Fruit fly (Drosophila melanogaster) whole organism, embryonic: ENCODE data around the gene SecCl.

Source experiments
- Abd-B ChIP-seq: fragments of 200-800 bp; sonication (Bioruptor generic); optimal IDR thresholded peaks from 2 replicates; lab custom pipeline; 2018; ENCODE audit warnings: missing biosample characterization, mild to moderate bottlenecking, missing genetic modification characterization, moderate library complexity
- CG11247 ChIP-seq: fragments of 200-800 bp; sonication (Bioruptor generic); IDR thresholded peaks from 2 replicates; pipeline ENCODE4 v1.3.6; 2022; ENCODE audit warnings: missing biosample characterization, missing genetic modification characterization
- CG12071 ChIP-seq: fragments of 200-800 bp; sonication (Bioruptor generic); optimal IDR thresholded peaks from 3 replicates; lab custom pipeline; 2018; ENCODE audit warnings: missing biosample characterization, mild to moderate bottlenecking, missing genetic modification characterization
- CG14050 ChIP-seq: fragments of 200-800 bp; sonication (Bioruptor generic); IDR thresholded peaks from 3 replicates; pipeline ENCODE4 v1.3.6; 2022; ENCODE audit warnings: missing biosample characterization, missing genetic modification characterization
- CG1602 ChIP-seq: fragments of 200-800 bp; sonication (Bioruptor generic); optimal IDR thresholded peaks from 3 replicates; lab custom pipeline; 2016; ENCODE audit warnings: missing biosample characterization, missing genetic modification characterization
- CG16813 ChIP-seq: fragments of 200-800 bp; sonication (Bioruptor generic); IDR thresholded peaks from 3 replicates; pipeline ENCODE4 v1.3.6; 2022; ENCODE audit warnings: missing biosample characterization, missing genetic modification characterization; ENCODE audit not compliant: partially characterized antibody
- CG16863 ChIP-seq: fragments of 200-800 bp; sonication (Bioruptor generic); optimal IDR thresholded peaks from 3 replicates; lab custom pipeline; 2016; ENCODE audit warnings: missing biosample characterization, missing genetic modification characterization
- CG18599 ChIP-seq: fragments of 200-800 bp; sonication (Bioruptor generic); optimal IDR thresholded peaks from 3 replicates; lab custom pipeline; 2017; ENCODE audit warnings: missing biosample characterization, missing genetic modification characterization, mild to moderate bottlenecking, moderate library complexity, missing genetic modification reagents
- CG30431 ChIP-seq: fragments of 200-800 bp; sonication (Bioruptor generic); optimal IDR thresholded peaks from 2 replicates; lab custom pipeline; 2017; ENCODE audit warnings: missing biosample characterization, missing genetic modification characterization
- CG31224 ChIP-seq: fragments of 200-800 bp; sonication (Bioruptor generic); IDR thresholded peaks from 2 replicates; pipeline ENCODE4 v1.3.6; 2022; ENCODE audit warnings: missing biosample characterization, missing genetic modification characterization
- CG32767 ChIP-seq: fragments of 200-800 bp; sonication (Bioruptor generic); IDR thresholded peaks from 2 replicates; pipeline ENCODE4 v1.3.6; 2022; ENCODE audit warnings: missing biosample characterization, missing genetic modification characterization
- CG34376 ChIP-seq: fragments of 200-800 bp; sonication (Bioruptor generic); optimal IDR thresholded peaks from 2 replicates; lab custom pipeline; 2018; ENCODE audit warnings: missing biosample characterization, mild to moderate bottlenecking, missing genetic modification characterization
- CG3847 ChIP-seq: fragments of 200-800 bp; sonication (Bioruptor generic); IDR thresholded peaks from 2 replicates; pipeline ENCODE4 v1.3.6; 2022; ENCODE audit warnings: missing biosample characterization, missing genetic modification characterization
- CG6791 ChIP-seq: fragments of 200-800 bp; sonication (Bioruptor generic); IDR thresholded peaks from 3 replicates; pipeline ENCODE4 v1.3.6; 2022; ENCODE audit warnings: missing biosample characterization, missing genetic modification characterization; ENCODE audit not compliant: partially characterized antibody
- CG7963 ChIP-seq: fragments of 200-800 bp; sonication (Bioruptor generic); IDR thresholded peaks from 3 replicates; pipeline ENCODE4 v1.3.6; 2022; ENCODE audit warnings: missing biosample characterization, missing genetic modification characterization; ENCODE audit not compliant: partially characterized antibody
- CG7987 ChIP-seq: fragments of 200-800 bp; sonication (Bioruptor generic); optimal IDR thresholded peaks from 2 replicates; lab custom pipeline; 2018; ENCODE audit warnings: missing biosample characterization, mild to moderate bottlenecking, missing genetic modification characterization, moderate library complexity
- CkIIα-i1 ChIP-seq: fragments of 200-800 bp; sonication (Bioruptor generic); IDR thresholded peaks from 2 replicates; pipeline ENCODE4 v1.3.6; 2022; ENCODE audit warnings: missing biosample characterization, missing genetic modification characterization
- CrebB ChIP-seq: fragments of 200-800 bp; sonication (Bioruptor generic); optimal IDR thresholded peaks from 3 replicates; lab custom pipeline; 2018; ENCODE audit warnings: missing biosample characterization, mild to moderate bottlenecking, missing genetic modification characterization
- Dll ChIP-seq: fragments of 200-800 bp; sonication (Bioruptor generic); IDR thresholded peaks from 4 replicates; pipeline ENCODE4 v1.3.6; 2022; ENCODE audit warnings: missing biosample characterization, missing genetic modification characterization; ENCODE audit not compliant: partially characterized antibody
- Drgx ChIP-seq: fragments of 200-800 bp; sonication (Bioruptor generic); IDR thresholded peaks from 2 replicates; pipeline ENCODE4 v1.3.6; 2022; ENCODE audit warnings: missing biosample characterization, missing genetic modification characterization
- E2f2 ChIP-seq: fragments of 200-800 bp; sonication (Bioruptor generic); IDR thresholded peaks from 2 replicates; pipeline ENCODE4 v1.3.6; 2022; ENCODE audit warnings: missing biosample characterization, missing genetic modification characterization
- Hey ChIP-seq: fragments of 200-800 bp; sonication (Bioruptor generic); optimal IDR thresholded peaks from 3 replicates; lab custom pipeline; 2018; ENCODE audit warnings: missing biosample characterization, mild to moderate bottlenecking, missing genetic modification characterization
- Kr ChIP-seq: fragments of 200-800 bp; sonication (Bioruptor generic); optimal IDR thresholded peaks from 2 replicates; lab custom pipeline; 2017; ENCODE audit warnings: missing biosample characterization, mild to moderate bottlenecking, missing genetic modification characterization
- Sry-δ ChIP-seq: fragments of 200-800 bp; sonication (Bioruptor generic); optimal IDR thresholded peaks from 2 replicates; lab custom pipeline; 2016; ENCODE audit warnings: missing biosample characterization, missing genetic modification characterization
- Ssrp ChIP-seq: fragments of 200-800 bp; sonication (Bioruptor generic); optimal IDR thresholded peaks from 2 replicates; lab custom pipeline; 2018; ENCODE audit warnings: missing biosample characterization, mild to moderate bottlenecking, missing genetic modification characterization, moderate library complexity
- Xrp1 ChIP-seq: fragments of 200-800 bp; sonication (Bioruptor generic); IDR thresholded peaks from 2 replicates; pipeline ENCODE4 v1.3.6; 2022; ENCODE audit warnings: missing biosample characterization, missing genetic modification characterization
- abd-A ChIP-seq: fragments of 200-800 bp; sonication (Bioruptor generic); optimal IDR thresholded peaks from 3 replicates; lab custom pipeline; 2019; ENCODE audit warnings: missing biosample characterization, mild to moderate bottlenecking, missing genetic modification characterization, moderate library complexity
- ase ChIP-seq: fragments of 200-800 bp; sonication (Bioruptor generic); IDR thresholded peaks from 3 replicates; pipeline ENCODE4 v1.3.6; 2022; ENCODE audit warnings: missing biosample characterization, missing genetic modification characterization
- bbx ChIP-seq: fragments of 200-800 bp; sonication (Bioruptor generic); IDR thresholded peaks from 2 replicates; pipeline ENCODE4 v1.3.6; 2022; ENCODE audit warnings: missing biosample characterization, missing genetic modification characterization; ENCODE audit not compliant: partially characterized antibody
- bsh ChIP-seq, 2 experiments: fragments of 200-800 bp; sonication (Bioruptor generic); optimal IDR thresholded peaks; 2 replicates each; lab custom pipeline; 2017 to 2018; ENCODE audit warnings: mild to moderate bottlenecking in 2 of 2, missing biosample characterization in 2 of 2, missing genetic modification characterization in 2 of 2, moderate library complexity in 1 of 2
- ci ChIP-seq: fragments of 200-800 bp; sonication (Bioruptor generic); IDR thresholded peaks from 3 replicates; pipeline ENCODE4 v1.3.6; 2022; ENCODE audit warnings: missing biosample characterization, missing genetic modification characterization
- da ChIP-seq: fragments of 200-800 bp; sonication (Bioruptor generic); optimal IDR thresholded peaks from 2 replicates; lab custom pipeline; 2016; ENCODE audit warnings: missing biosample characterization, missing genetic modification characterization
- dm ChIP-seq: fragments of 200-800 bp; sonication (Bioruptor generic); optimal IDR thresholded peaks from 3 replicates; lab custom pipeline; 2016; ENCODE audit warnings: missing biosample characterization, missing genetic modification characterization
- eve ChIP-seq, 2 experiments: fragments of >200 bp; optimal IDR thresholded peaks; 2 replicates each; lab custom pipeline; 2017; ENCODE audit warnings: missing biosample characterization in 2 of 2, missing genetic modification characterization in 2 of 2
- fru ChIP-seq: fragments of >200 bp; optimal IDR thresholded peaks from 2 replicates; lab custom pipeline; 2017
- gce ChIP-seq: fragments of 200-800 bp; sonication (Bioruptor generic); IDR thresholded peaks from 3 replicates; pipeline ENCODE4 v1.3.6; 2022; ENCODE audit warnings: missing biosample characterization, missing genetic modification characterization
- grau ChIP-seq: fragments of 200-800 bp; optimal IDR thresholded peaks from 3 replicates; lab custom pipeline; 2019; ENCODE audit warnings: missing biosample characterization, mild to moderate bottlenecking, missing genetic modification characterization, moderate library complexity
- grn ChIP-seq: fragments of 200-800 bp; sonication (Bioruptor generic); optimal IDR thresholded peaks from 3 replicates; lab custom pipeline; 2017; ENCODE audit warnings: missing biosample characterization, missing genetic modification characterization
- hkb ChIP-seq, 2 experiments: fragments of 200-800 bp in 1 of 2; fragments of >200 bp in 1 of 2; sonication (Bioruptor generic) in 1 of 2; IDR thresholded peaks in 1 of 2; optimal IDR thresholded peaks in 1 of 2; 2 replicates each; pipeline versions ENCODE4 v1.3.6 to Lab custom; 2017 to 2022; ENCODE audit warnings: missing biosample characterization in 1 of 2, missing genetic modification characterization in 1 of 2
- ind ChIP-seq: fragments of 200-800 bp; sonication (Bioruptor generic); optimal IDR thresholded peaks from 3 replicates; lab custom pipeline; 2016; ENCODE audit warnings: missing biosample characterization, missing genetic modification characterization
- maf-S ChIP-seq: fragments of 200-800 bp; sonication (Bioruptor generic); optimal IDR thresholded peaks from 2 replicates; lab custom pipeline; 2016; ENCODE audit warnings: missing biosample characterization, missing genetic modification characterization
- mam ChIP-seq: fragments of 200-800 bp; sonication (Bioruptor generic); optimal IDR thresholded peaks from 3 replicates; lab custom pipeline; 2016; ENCODE audit warnings: missing biosample characterization, missing genetic modification characterization
- pan ChIP-seq, 4 experiments: fragments of >200 bp in 3 of 4; fragments of 200-800 bp in 1 of 4; sonication (Bioruptor generic) in 1 of 4; optimal IDR thresholded peaks in 3 of 4; IDR thresholded peaks in 1 of 4; 2 replicates each; pipeline versions ENCODE4 v1.3.6 to Lab custom; 2017 to 2022; ENCODE audit warnings: missing biosample characterization in 2 of 4, missing genetic modification characterization in 2 of 4, mixed read lengths in 1 of 4
- peb ChIP-seq: fragments of 200-800 bp; sonication (Bioruptor generic); IDR thresholded peaks from 2 replicates; pipeline ENCODE4 v1.3.6; 2022; ENCODE audit warnings: missing biosample characterization, missing genetic modification characterization
- phol ChIP-seq: fragments of 200-800 bp; sonication (Bioruptor generic); optimal IDR thresholded peaks from 3 replicates; lab custom pipeline; 2018; ENCODE audit warnings: missing biosample characterization, mild to moderate bottlenecking, missing genetic modification characterization, moderate library complexity
- prd ChIP-seq, 3 experiments: fragments of >200 bp in 2 of 3; fragments of 200-800 bp in 1 of 3; sonication (Bioruptor generic) in 1 of 3; optimal IDR thresholded peaks in 2 of 3; IDR thresholded peaks in 1 of 3; 2 replicates in 2 of 3; 3 replicates in 1 of 3; pipeline versions ENCODE4 v1.3.6 to Lab custom; 2017 to 2022; ENCODE audit warnings: missing biosample characterization in 1 of 3, missing genetic modification characterization in 1 of 3
- pzg ChIP-seq: fragments of 200-800 bp; sonication (Bioruptor generic); optimal IDR thresholded peaks from 3 replicates; lab custom pipeline; 2018; ENCODE audit warnings: missing biosample characterization, mild to moderate bottlenecking, missing genetic modification characterization, moderate library complexity
- trh ChIP-seq: fragments of 200-800 bp; sonication (Bioruptor generic); optimal IDR thresholded peaks from 2 replicates; lab custom pipeline; 2016; ENCODE audit warnings: missing biosample characterization, missing genetic modification characterization
- zen ChIP-seq: fragments of 200-800 bp; sonication (Bioruptor generic); optimal IDR thresholded peaks from 3 replicates; lab custom pipeline; 2018; ENCODE audit warnings: missing biosample characterization, mild to moderate bottlenecking, missing genetic modification characterization, moderate library complexity
- zf30C ChIP-seq: fragments of 200-800 bp; sonication (Bioruptor generic); optimal IDR thresholded peaks from 3 replicates; lab custom pipeline; 2018; ENCODE audit warnings: missing biosample characterization, mild to moderate bottlenecking, missing genetic modification characterization

SecCl gene

DNA sequence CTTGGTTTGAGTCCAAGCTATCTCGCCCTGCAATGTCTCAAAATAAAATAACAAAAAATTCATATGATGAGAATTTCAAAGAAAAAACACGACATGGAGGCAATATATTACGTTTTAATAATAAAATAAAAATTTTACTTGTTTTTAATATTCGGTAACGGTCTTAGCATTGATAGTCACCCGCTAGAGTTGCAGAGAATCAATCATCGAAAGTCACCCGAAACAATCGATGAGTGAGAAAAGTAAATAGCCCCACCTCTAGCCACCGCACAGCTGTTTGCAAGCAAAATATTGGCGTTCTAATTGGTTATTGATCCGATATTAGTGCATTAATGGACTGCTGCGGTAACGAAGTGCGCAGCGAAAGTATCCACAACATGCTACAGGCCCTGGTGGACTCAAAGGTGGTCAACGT lies 6.1 kb downstream of the SecCl start, which contains the start of gene CG34250:
TSS of gene CG34250 (plus strand) at position 244 of the 415 bp plus-strand sequence.
- TF ChIP-seq hkb (optimal IDR thresholded peaks at IDR 0.05; lab: Kevin White, UChicago): peak; percentile 23
- TF ChIP-seq hkb (GFP tag; IDR thresholded peaks at IDR 0.05; lab: Robert Waterston, UW): no peak; the same call in 1 of the 2 replicates
- TF ChIP-seq grau: peak; percentile 49
- peak; percentile 84 for TF ChIP-seq pzg
- no peak for TF ChIP-seq Drgx (GFP tag; lab: Robert Waterston, UW)
- no peak for TF ChIP-seq E2f2 (GFP tag; lab: Robert Waterston, UW)
- no peak for TF ChIP-seq CG16863 (GFP tag; lab: Kevin White, UChicago)
- no peak for TF ChIP-seq gce (GFP tag; lab: Robert Waterston, UW)
- TF ChIP-seq da (GFP tag; lab: Kevin White, UChicago): no peak
- no peak for TF ChIP-seq CG14050
- TF ChIP-seq CG32767 (GFP tag; lab: Robert Waterston, UW): no peak
- TF ChIP-seq eve (GFP tag; optimal IDR thresholded peaks at IDR 0.05; lab: Kevin White, UChicago): no peak
- TF ChIP-seq CG1602 (GFP tag; lab: Kevin White, UChicago): peak; percentile 48
- no peak for TF ChIP-seq Kr
- TF ChIP-seq CG16813 (GFP tag; lab: Robert Waterston, UW): peak; percentile 75
- no peak for TF ChIP-seq CG7987 (GFP tag; lab: Kevin White, UChicago)
- no peak for TF ChIP-seq zf30C (GFP tag; lab: Kevin White, UChicago)
- TF ChIP-seq CG11247 (GFP tag; lab: Robert Waterston, UW): no peak
- no peak for TF ChIP-seq CrebB (tag; lab: Kevin White, UChicago)
- TF ChIP-seq Dll (GFP tag; lab: Robert Waterston, UW): peak; percentile 90
- TF ChIP-seq Hey: no peak
- TF ChIP-seq abd-A (tag; lab: Kevin White, UChicago): no peak
- no peak for TF ChIP-seq dm
- peak; percentile 43 for TF ChIP-seq CG34376 (GFP tag; lab: Kevin White, UChicago)
- TF ChIP-seq CG12071 (GFP tag; lab: Kevin White, UChicago): no peak
- TF ChIP-seq maf-S (GFP tag; lab: Kevin White, UChicago): peak; percentile 5
- TF ChIP-seq CG30431 (GFP tag; lab: Kevin White, UChicago): no peak
- TF ChIP-seq Abd-B (GFP tag; lab: Kevin White, UChicago): peak; percentile 46
- peak; percentile 44 for TF ChIP-seq ind (GFP tag; lab: Kevin White, UChicago)
- no peak for TF ChIP-seq peb
- TF ChIP-seq CG31224 (GFP tag; lab: Robert Waterston, UW): no peak
- peak in 1 of 2 experiments; percentile 14 for TF ChIP-seq bsh (GFP tag; optimal IDR thresholded peaks at IDR 0.05; lab: Kevin White, UChicago)
- TF ChIP-seq ase (GFP tag; lab: Robert Waterston, UW): no peak
- no peak for TF ChIP-seq trh (GFP tag; lab: Kevin White, UChicago)
- TF ChIP-seq prd (optimal IDR thresholded peaks at IDR 0.05; lab: Kevin White, UChicago): no peak
- TF ChIP-seq prd (GFP tag; IDR thresholded peaks at IDR 0.05; lab: Robert Waterston, UW): no peak
- TF ChIP-seq pan (optimal IDR thresholded peaks at IDR 0.05; lab: Kevin White, UChicago): no peak
- TF ChIP-seq pan (GFP tag; optimal IDR thresholded peaks at IDR 0.05 in 1 of 2, IDR thresholded peaks at IDR 0.05 in 1 of 2): no peak
- no peak for TF ChIP-seq CG7963 (GFP tag; lab: Robert Waterston, UW)
- peak; percentile 68 for TF ChIP-seq bbx
- TF ChIP-seq CG6791 (GFP tag; lab: Robert Waterston, UW): peak; percentile 82
- no peak for TF ChIP-seq ci (GFP tag; lab: Robert Waterston, UW)
- TF ChIP-seq phol: peak; percentile 63
- TF ChIP-seq Sry-δ (GFP tag; lab: Kevin White, UChicago): peak; percentile 90
- peak; percentile 48 for TF ChIP-seq mam (GFP tag; lab: Kevin White, UChicago)
- TF ChIP-seq grn (GFP tag; lab: Kevin White, UChicago): no peak
- no peak for TF ChIP-seq CkIIα-i1 (GFP tag; lab: Robert Waterston, UW)
- TF ChIP-seq CG3847 (GFP tag; lab: Robert Waterston, UW): no peak; the same call in 1 of the 2 replicates
- no peak for TF ChIP-seq fru (lab: Kevin White, UChicago)
- TF ChIP-seq Xrp1: no peak
- TF ChIP-seq Ssrp: no peak
- TF ChIP-seq zen (tag; lab: Kevin White, UChicago): peak; percentile 39
- TF ChIP-seq CG18599 (GFP tag; lab: Kevin White, UChicago): peak; percentile 26
